Worm (Caenorhabditis elegans): ENCODE results near the gene ckb-4.

DNA sequence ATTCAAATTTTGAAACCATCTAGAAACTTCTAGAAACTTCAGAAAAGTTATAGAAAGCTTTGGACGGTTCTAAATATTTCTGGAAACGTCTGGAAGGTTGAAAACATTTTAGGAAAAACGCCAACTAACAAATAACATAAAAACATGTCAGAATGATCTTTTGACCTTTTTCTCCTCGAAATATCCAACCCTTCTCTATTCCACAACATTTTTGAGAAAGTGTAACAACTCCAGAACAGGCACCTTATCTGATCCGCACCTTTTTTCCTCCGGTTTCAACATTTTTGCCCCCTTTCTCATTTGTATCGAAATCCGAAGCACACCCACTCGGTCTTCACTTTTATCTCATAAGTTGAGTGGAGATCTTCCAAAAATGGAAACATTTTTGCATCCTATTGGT is 1.1 kb upstream of the ckb-4 start, which contains the start of gene F22F7.3:
- TF ChIP-seq nhr-237 (tag; optimal IDR thresholded peaks at IDR 0.05) = no peak
- no peak for TF ChIP-seq ces-1 (GFP tag; optimal IDR thresholded peaks at IDR 0.05)
- no peak for TF ChIP-seq irx-1 (tag; optimal IDR thresholded peaks at IDR 0.05)
- TF ChIP-seq pqm-1 (tag; optimal IDR thresholded peaks at IDR 0.05) = no peak

Measured in whole organism, L1 larva.